Worm (Caenorhabditis elegans) whole organism, late embryonic: ENCODE results near the gene tag-266.
"Not testable (repeated sequence)": the region's sequence is repeated elsewhere in the genome, so short reads cannot be mapped to it uniquely, and the experiment has no call there.

Source experiments
- C08G9.2 ChIP-seq: sonication (generic microtip); optimal IDR thresholded peaks from 2 replicates; lab custom pipeline; 2016; ENCODE audit warnings: mild to moderate bottlenecking, missing genetic modification characterization, moderate library complexity, missing compliant biosample characterization
- F13H6.1 ChIP-seq: sonication (generic microtip); optimal IDR thresholded peaks from 2 replicates; lab custom pipeline; 2016; ENCODE audit warnings: missing genetic modification characterization, missing compliant biosample characterization
- K02D7.2 ChIP-seq: sonication (generic microtip); optimal IDR thresholded peaks from 2 replicates; lab custom pipeline; 2017; ENCODE audit warnings: mild to moderate bottlenecking, missing genetic modification characterization, missing compliant biosample characterization
- K09A11.1 ChIP-seq: sonication (generic microtip); optimal IDR thresholded peaks from 2 replicates; lab custom pipeline; 2017; ENCODE audit warnings: antibody characterized with exemption, mild to moderate bottlenecking, missing genetic modification characterization, missing compliant biosample characterization; ENCODE audit not compliant: insufficient read depth
- T23F11.4 ChIP-seq: fragments of 200-800 bp; sonication (Bioruptor generic); optimal IDR thresholded peaks from 2 replicates; lab custom pipeline; 2018; ENCODE audit warnings: mild to moderate bottlenecking, missing genetic modification characterization, missing compliant biosample characterization
- ceh-19 ChIP-seq: fragments of 200-800 bp; sonication (Bioruptor generic); optimal IDR thresholded peaks from 2 replicates; lab custom pipeline; 2018; ENCODE audit warnings: mild to moderate bottlenecking, missing genetic modification characterization, missing compliant biosample characterization
- ceh-22 ChIP-seq: sonication (generic microtip); optimal IDR thresholded peaks from 2 replicates; lab custom pipeline; 2017; ENCODE audit warnings: missing biosample characterization, missing genetic modification characterization
- ceh-30 ChIP-seq: fragments of 150-350 bp; optimal IDR thresholded peaks from 2 replicates; lab custom pipeline; 2014; ENCODE audit warnings: missing biosample characterization, missing genetic modification characterization
- ceh-31 ChIP-seq: sonication (generic microtip); optimal IDR thresholded peaks from 2 replicates; lab custom pipeline; 2016; ENCODE audit warnings: missing genetic modification characterization, missing compliant biosample characterization
- ceh-45 ChIP-seq: fragments of 200-800 bp; sonication (Bioruptor generic); IDR thresholded peaks from 2 replicates; pipeline ENCODE4 v1.3.6; 2022; ENCODE audit warnings: missing genetic modification reagents, missing genetic modification characterization, missing compliant biosample characterization
- ceh-48 ChIP-seq: sonication (generic microtip); optimal IDR thresholded peaks from 2 replicates; lab custom pipeline; 2016; ENCODE audit warnings: missing genetic modification characterization, inconsistent platforms, missing compliant biosample characterization
- ceh-6 ChIP-seq: fragments of 200-800 bp; sonication (Bioruptor generic); optimal IDR thresholded peaks from 2 replicates; lab custom pipeline; 2018; ENCODE audit warnings: mild to moderate bottlenecking, missing genetic modification characterization, missing compliant biosample characterization
- dmd-4 ChIP-seq: sonication (generic microtip); optimal IDR thresholded peaks from 2 replicates; lab custom pipeline; 2016; ENCODE audit warnings: borderline replicate concordance, missing genetic modification characterization, missing compliant biosample characterization
- elt-2 ChIP-seq: sonication (generic microtip); optimal IDR thresholded peaks from 2 replicates; lab custom pipeline; 2016; ENCODE audit warnings: missing genetic modification reagents, missing genetic modification characterization, missing compliant biosample characterization
- eyg-1 ChIP-seq: sonication (generic microtip); optimal IDR thresholded peaks from 2 replicates; lab custom pipeline; 2016; ENCODE audit warnings: missing genotype, missing genetic modification characterization, missing compliant biosample characterization
- fkh-6 ChIP-seq: sonication (generic microtip); optimal IDR thresholded peaks from 2 replicates; lab custom pipeline; 2016; ENCODE audit warnings: missing genetic modification characterization, missing compliant biosample characterization
- hlh-13 ChIP-seq: fragments of 200-800 bp; sonication (Bioruptor generic); optimal IDR thresholded peaks from 2 replicates; lab custom pipeline; 2018; ENCODE audit warnings: mild to moderate bottlenecking, missing genetic modification characterization, missing compliant biosample characterization
- hlh-15 ChIP-seq: sonication (generic microtip); optimal IDR thresholded peaks from 2 replicates; lab custom pipeline; 2016; ENCODE audit warnings: missing genetic modification characterization, missing compliant biosample characterization
- hlh-30 ChIP-seq: sonication (generic microtip); optimal IDR thresholded peaks from 2 replicates; lab custom pipeline; 2017; ENCODE audit warnings: antibody characterized with exemption, missing genetic modification characterization, missing compliant biosample characterization; ENCODE audit not compliant: insufficient read depth
- hlh-6 ChIP-seq: sonication (generic microtip); optimal IDR thresholded peaks from 2 replicates; lab custom pipeline; 2016; ENCODE audit warnings: missing genotype, missing genetic modification characterization, missing compliant biosample characterization
- mec-3 ChIP-seq: sonication (generic microtip); optimal IDR thresholded peaks from 2 replicates; lab custom pipeline; 2016; ENCODE audit warnings: borderline replicate concordance, missing genetic modification characterization, missing compliant biosample characterization
- nhr-11 ChIP-seq: fragments of 150-350 bp; optimal IDR thresholded peaks from 2 replicates; lab custom pipeline; 2014; ENCODE audit warnings: missing biosample characterization, missing genetic modification characterization
- nhr-232 ChIP-seq: sonication (generic microtip); optimal IDR thresholded peaks from 2 replicates; lab custom pipeline; 2016; ENCODE audit warnings: missing genetic modification characterization, missing compliant biosample characterization
- npax-4 ChIP-seq: sonication (generic microtip); optimal IDR thresholded peaks from 2 replicates; lab custom pipeline; 2016; ENCODE audit warnings: missing genetic modification characterization, missing compliant biosample characterization
- pag-3 ChIP-seq: sonication (generic microtip); optimal IDR thresholded peaks from 2 replicates; lab custom pipeline; 2016; ENCODE audit warnings: missing compliant biosample characterization, missing genetic modification characterization, borderline replicate concordance
- pat-9 ChIP-seq: fragments of 200-800 bp; sonication (Bioruptor generic); optimal IDR thresholded peaks from 2 replicates; lab custom pipeline; 2018; ENCODE audit warnings: mild to moderate bottlenecking, missing genetic modification characterization, moderate library complexity, missing compliant biosample characterization
- pax-1 ChIP-seq: fragments of 150-350 bp; optimal IDR thresholded peaks from 2 replicates; lab custom pipeline; 2014; ENCODE audit warnings: missing biosample characterization, missing genetic modification characterization
- pha-2 ChIP-seq: sonication (generic microtip); optimal IDR thresholded peaks from 2 replicates; lab custom pipeline; 2017; ENCODE audit warnings: mild to moderate bottlenecking, missing genetic modification characterization, missing compliant biosample characterization
- pha-4 ChIP-seq: fragments of 150-350 bp; optimal IDR thresholded peaks from 2 replicates; lab custom pipeline; 2018; ENCODE audit warnings: missing biosample characterization, missing genetic modification reagents, missing genetic modification characterization
- pros-1 ChIP-seq: fragments of 150-350 bp; optimal IDR thresholded peaks from 2 replicates; lab custom pipeline; 2014; ENCODE audit warnings: missing biosample characterization, missing genetic modification reagents, missing genetic modification characterization
- sox-2 ChIP-seq: fragments of 200-800 bp; sonication (Bioruptor generic); IDR thresholded peaks from 2 replicates; pipeline ENCODE4 v1.3.6; 2022; ENCODE audit warnings: missing genetic modification reagents, missing genetic modification characterization, missing compliant biosample characterization
- syd-9 ChIP-seq: sonication (generic microtip); optimal IDR thresholded peaks from 2 replicates; lab custom pipeline; 2016; ENCODE audit warnings: mild to moderate bottlenecking, missing genetic modification characterization, moderate library complexity, missing compliant biosample characterization
- tbx-2 ChIP-seq: sonication (generic microtip); optimal IDR thresholded peaks from 2 replicates; lab custom pipeline; 2016; ENCODE audit warnings: missing genetic modification characterization, missing compliant biosample characterization
- tbx-7 ChIP-seq: sonication (generic microtip); optimal IDR thresholded peaks from 2 replicates; lab custom pipeline; 2016; ENCODE audit warnings: missing genotype, missing genetic modification characterization, missing compliant biosample characterization
- unc-55 ChIP-seq: sonication (generic microtip); optimal IDR thresholded peaks from 2 replicates; lab custom pipeline; 2017; ENCODE audit warnings: missing biosample characterization, missing genetic modification reagents, missing genetic modification characterization
- zip-5 ChIP-seq: sonication (generic microtip); optimal IDR thresholded peaks from 2 replicates; lab custom pipeline; 2016; ENCODE audit warnings: missing genetic modification characterization, missing compliant biosample characterization
- ztf-16 ChIP-seq: sonication (generic microtip); optimal IDR thresholded peaks from 2 replicates; lab custom pipeline; 2017; ENCODE audit warnings: missing genetic modification characterization, missing compliant biosample characterization

The tag-266 gene

DNA sequence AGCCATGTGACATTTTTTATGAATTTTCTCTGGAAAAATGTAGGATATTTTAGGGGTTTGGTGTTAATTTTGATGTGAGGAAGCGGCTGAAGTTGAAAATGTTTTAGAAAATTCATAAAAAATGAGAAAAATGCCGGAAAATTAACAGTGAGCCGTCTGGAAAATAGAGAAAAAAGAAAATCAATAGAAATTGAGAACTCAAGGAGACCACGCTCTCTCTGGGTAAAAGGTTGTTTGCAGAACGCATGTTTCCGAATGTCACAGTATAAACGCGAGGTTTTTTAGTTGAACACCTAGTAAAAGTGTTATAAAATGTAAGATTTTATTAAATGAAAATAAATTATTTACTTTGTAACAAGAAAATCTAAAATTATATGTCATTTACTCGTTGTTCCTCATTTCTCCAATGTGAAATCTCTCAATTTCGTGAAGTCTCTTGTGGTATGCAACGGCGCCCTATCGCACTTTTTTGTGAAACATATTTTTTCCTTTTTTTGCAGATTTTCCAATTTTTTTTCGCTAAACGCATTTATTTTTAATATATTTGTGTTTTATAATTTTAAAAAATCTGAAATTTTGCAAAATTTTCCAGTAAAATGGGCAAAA lies at the start of gene tag-266, which contains the start of gene tag-267 (continued):
- TF ChIP-seq K09A11.1 (tag; lab: Kevin White, UChicago) (no peak), zip-5 (tag; lab: Kevin White, UChicago) (peak; percentile 98), F13H6.1 (tag; lab: Kevin White, UChicago) (peak; percentile 75), elt-2 (tag; lab: Kevin White, UChicago) (peak; percentile 94), ceh-31 (tag; lab: Kevin White, UChicago) (peak; percentile 95), T23F11.4 (GFP tag; lab: Kevin White, UChicago) (peak; percentile 2), nhr-11 (tag; lab: Kevin White, UChicago) (no peak), hlh-15 (tag; lab: Kevin White, UChicago) (peak; percentile 87), pag-3 (peak; percentile 22), eyg-1 (tag; lab: Kevin White, UChicago) (peak; percentile 61), pat-9 (tag; lab: Kevin White, UChicago) (no peak), tbx-7 (tag; lab: Kevin White, UChicago) (peak; percentile 87), ceh-22 (tag; lab: Kevin White, UChicago) (no peak), fkh-6 (tag; lab: Kevin White, UChicago) (no peak), pha-4 (tag; lab: Kevin White, UChicago) (no peak), npax-4 (tag; lab: Kevin White, UChicago) (peak; percentile 21), hlh-6 (tag; lab: Kevin White, UChicago) (no peak)

DNA sequence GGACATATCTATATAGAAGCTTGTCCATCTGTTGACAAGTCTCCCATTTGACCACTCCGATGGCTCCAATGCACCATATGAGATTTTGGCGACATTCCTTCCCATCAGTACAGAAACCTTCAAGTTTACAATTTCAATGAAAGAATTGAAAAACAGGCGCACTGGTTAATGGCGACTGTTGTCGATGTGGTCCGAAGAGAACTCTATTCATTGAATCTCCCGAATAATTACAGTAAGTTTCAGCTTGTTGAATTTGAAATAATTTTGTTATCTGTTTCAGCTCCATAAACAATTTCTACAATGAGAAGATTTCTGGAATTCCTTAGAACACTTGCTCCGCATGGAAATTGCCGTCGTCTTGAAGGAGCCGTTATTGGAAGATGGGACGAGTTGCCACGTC lies 48.8 kb upstream of the tag-266 start, which contains the start of gene elf-1:
Gene elf-1, plus strand, starts transcription at position 301 of the 400 bp plus-strand sequence.
- TF ChIP-seq T23F11.4 (GFP tag; lab: Kevin White, UChicago); tbx-2 (tag; lab: Kevin White, UChicago); K02D7.2 (tag; lab: Kevin White, UChicago): not testable (repeated sequence)

DNA sequence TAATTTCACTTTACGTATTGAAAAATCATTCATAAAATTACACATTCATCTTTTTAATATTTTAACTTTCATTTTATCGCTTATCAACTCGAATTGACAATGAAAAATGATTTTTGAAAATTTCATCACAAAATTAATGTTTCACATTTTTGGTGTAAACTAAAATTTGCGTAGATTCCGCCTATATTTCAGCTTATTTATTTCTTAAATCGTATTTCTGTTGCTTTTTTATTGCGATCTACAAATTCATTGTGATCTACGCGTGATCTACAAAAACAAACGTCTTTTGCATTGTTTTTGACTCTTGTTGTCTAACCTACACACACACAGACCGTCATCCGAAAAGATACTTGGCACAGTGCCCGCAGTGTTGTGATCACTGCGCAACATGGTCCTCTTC lies 48.1 kb upstream of the tag-266 start:
- TF ChIP-seq elt-2 (tag; lab: Kevin White, UChicago) (no peak), ceh-19 (GFP tag; lab: Kevin White, UChicago) (no peak), ceh-30 (no peak), hlh-13 (no peak), syd-9 (tag; lab: Kevin White, UChicago) (no peak), hlh-6 (tag; lab: Kevin White, UChicago) (no peak), pax-1 (tag; lab: Kevin White, UChicago) (no peak), pros-1 (tag; lab: Kevin White, UChicago) (no peak), F13H6.1 (tag; lab: Kevin White, UChicago) (no peak), ceh-48 (no peak)

DNA sequence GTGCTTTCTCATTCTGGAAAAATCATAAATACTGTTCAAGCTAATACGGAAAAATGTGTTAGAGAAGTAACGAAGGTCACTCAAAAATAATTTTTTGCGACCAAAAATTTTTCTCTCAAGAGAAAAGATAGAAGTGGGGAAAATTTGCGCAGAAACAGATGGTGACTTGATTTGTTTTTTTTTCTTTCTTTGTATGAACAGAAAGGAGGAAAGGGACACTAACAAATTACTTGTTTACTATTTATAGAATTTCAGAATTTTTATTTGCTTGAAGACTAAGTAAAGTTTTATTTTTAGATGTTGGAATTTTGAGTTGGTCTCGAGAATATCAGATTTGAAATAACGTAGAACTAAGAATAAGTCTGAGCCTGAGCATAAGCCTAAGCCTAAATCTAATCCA lies 43.3 kb upstream of the tag-266 start, which contains the start of gene W02B3.4:
Gene W02B3.4, minus strand, starts transcription at position 101 of the 400 bp plus-strand sequence.
- no peak for TF ChIP-seq sox-2 (GFP tag; lab: Robert Waterston, UW)
- TF ChIP-seq pha-2 (tag; lab: Kevin White, UChicago): no peak
- TF ChIP-seq C08G9.2 (tag; lab: Kevin White, UChicago): no peak
- no peak for TF ChIP-seq ceh-31 (tag; lab: Kevin White, UChicago)
- no peak for TF ChIP-seq dmd-4 (tag; lab: Kevin White, UChicago)
- no peak for TF ChIP-seq unc-55 (GFP tag; lab: Kevin White, UChicago)
- no peak for TF ChIP-seq zip-5 (tag; lab: Kevin White, UChicago)

DNA sequence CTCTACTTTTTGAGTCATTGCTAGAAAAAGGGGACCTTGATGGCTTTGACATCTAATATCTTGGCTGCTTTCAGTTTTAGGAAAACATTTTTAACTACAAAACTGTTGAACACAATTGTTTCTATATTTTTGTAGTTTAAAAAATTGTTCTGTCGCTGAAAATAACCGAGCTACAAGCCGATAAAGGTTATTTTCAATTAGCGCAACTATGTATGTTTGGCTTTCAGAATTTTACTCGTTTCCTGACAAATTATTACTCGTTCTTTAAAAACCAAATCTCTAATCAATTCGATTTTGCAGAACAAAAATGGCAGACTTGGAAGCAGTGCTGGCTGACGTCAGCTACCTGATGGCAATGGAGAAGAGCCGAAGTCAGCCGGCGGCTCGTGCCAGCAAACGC lies 35.8 kb upstream of the tag-266 start, which contains the start of gene grk-2:
Gene grk-2, plus strand, starts transcription at position 301 of the 400 bp plus-strand sequence.
- TF ChIP-seq elt-2 (tag; lab: Kevin White, UChicago) (no peak), mec-3 (tag; lab: Kevin White, UChicago) (no peak), nhr-232 (tag; lab: Kevin White, UChicago) (no peak), ceh-6 (GFP tag; lab: Kevin White, UChicago) (no peak), ztf-16 (tag; lab: Kevin White, UChicago) (no peak), hlh-30 (tag; lab: Kevin White, UChicago) (no peak), hlh-13 (no peak), ceh-19 (GFP tag; lab: Kevin White, UChicago) (no peak), hlh-6 (tag; lab: Kevin White, UChicago) (no peak), ceh-48 (no peak), ceh-45 (GFP tag; lab: Robert Waterston, UW) (no peak)
